Worm (Caenorhabditis elegans) whole organism, L3 larva: ENCODE measurements around the gene fbxa-22.
A peak's percentile ranks its signal among the peaks of the same experiment; 100 is the strongest.

ENCODE experiments used
- R02D3.7 ChIP-seq: fragments of 150-350 bp; optimal IDR thresholded peaks from 2 replicates; lab custom pipeline; 2014; ENCODE audit warnings: missing biosample characterization, missing genetic modification characterization
- ceh-16 ChIP-seq: sonication (generic microtip); optimal IDR thresholded peaks from 2 replicates; lab custom pipeline; 2017; ENCODE audit warnings: missing biosample characterization, missing genetic modification characterization
- ceh-28 ChIP-seq: fragments of 150-350 bp; optimal IDR thresholded peaks from 2 replicates; lab custom pipeline; 2014; ENCODE audit warnings: missing biosample characterization, missing genetic modification reagents, missing genetic modification characterization
- ceh-82 ChIP-seq: fragments of 150-350 bp; optimal IDR thresholded peaks from 2 replicates; lab custom pipeline; 2014; ENCODE audit warnings: missing biosample characterization, missing genetic modification characterization
- elt-2 ChIP-seq: sonication (generic microtip); optimal IDR thresholded peaks from 2 replicates; lab custom pipeline; 2016; ENCODE audit warnings: missing genetic modification reagents, mild to moderate bottlenecking, missing genetic modification characterization, missing compliant biosample characterization
- elt-3 ChIP-seq, 3 experiments: fragments of 150-350 bp in 1 of 3; sonication (generic microtip) in 2 of 3; optimal IDR thresholded peaks; 2 replicates in 2 of 3; 4 replicates in 1 of 3; lab custom pipeline; 2014 to 2017; ENCODE audit warnings: missing biosample characterization in 3 of 3, missing genetic modification characterization in 3 of 3
- eor-1 ChIP-seq, 2 experiments: fragments of 150-350 bp; optimal IDR thresholded peaks; 2 replicates each; lab custom pipeline; 2014 to 2018; ENCODE audit warnings: missing biosample characterization in 2 of 2, missing genetic modification characterization in 2 of 2
- fkh-10 ChIP-seq: sonication (generic microtip); optimal IDR thresholded peaks from 2 replicates; lab custom pipeline; 2017; ENCODE audit warnings: missing biosample characterization, missing genetic modification reagents, missing genetic modification characterization
- hmg-11 ChIP-seq: sonication (generic microtip); optimal IDR thresholded peaks from 2 replicates; lab custom pipeline; 2016; ENCODE audit warnings: missing genetic modification characterization, missing compliant biosample characterization
- mdl-1 ChIP-seq: fragments of 150-350 bp; optimal IDR thresholded peaks from 2 replicates; lab custom pipeline; 2014; ENCODE audit warnings: missing biosample characterization, missing genetic modification characterization
- mml-1 ChIP-seq: fragments of 150-350 bp; sonication (generic microtip); optimal IDR thresholded peaks from 3 replicates; lab custom pipeline; 2014; ENCODE audit warnings: missing biosample characterization, missing genetic modification characterization
- nfya-1 ChIP-seq: sonication (generic microtip); optimal IDR thresholded peaks from 2 replicates; lab custom pipeline; 2017; ENCODE audit warnings: missing genetic modification characterization, mild to moderate bottlenecking, missing compliant biosample characterization, antibody characterized with exemption, moderate library complexity; ENCODE audit not compliant: insufficient read depth
- nhr-11 ChIP-seq: fragments of 150-350 bp; optimal IDR thresholded peaks from 2 replicates; lab custom pipeline; 2014; ENCODE audit warnings: missing biosample characterization, missing genetic modification characterization
- nhr-12 ChIP-seq: fragments of 150-350 bp; optimal IDR thresholded peaks from 2 replicates; lab custom pipeline; 2014; ENCODE audit warnings: missing biosample characterization, missing genetic modification characterization
- nhr-23 ChIP-seq: fragments of 150-350 bp; optimal IDR thresholded peaks from 2 replicates; lab custom pipeline; 2014; ENCODE audit warnings: missing biosample characterization, missing genetic modification reagents, missing genetic modification characterization
- nhr-237 ChIP-seq: fragments of 150-350 bp; optimal IDR thresholded peaks from 2 replicates; lab custom pipeline; 2014; ENCODE audit warnings: missing biosample characterization, missing genetic modification characterization
- nhr-25 ChIP-seq: sonication (generic microtip); optimal IDR thresholded peaks from 2 replicates; lab custom pipeline; 2017; ENCODE audit warnings: missing biosample characterization, missing genetic modification characterization
- nhr-28 ChIP-seq: fragments of 150-350 bp; optimal IDR thresholded peaks from 2 replicates; lab custom pipeline; 2014; ENCODE audit warnings: missing biosample characterization, missing genetic modification characterization
- nhr-67 ChIP-seq: fragments of 150-350 bp; optimal IDR thresholded peaks from 2 replicates; lab custom pipeline; 2014; ENCODE audit warnings: missing biosample characterization, missing genetic modification characterization
- nhr-77 ChIP-seq: fragments of 150-350 bp; optimal IDR thresholded peaks from 2 replicates; lab custom pipeline; 2014; ENCODE audit warnings: missing biosample characterization, missing genetic modification characterization
- pha-4 ChIP-seq: fragments of 150-350 bp; optimal IDR thresholded peaks from 2 replicates; lab custom pipeline; 2014; ENCODE audit warnings: missing biosample characterization, missing genetic modification reagents, missing genetic modification characterization
- pqm-1 ChIP-seq: fragments of 150-350 bp; optimal IDR thresholded peaks from 2 replicates; lab custom pipeline; 2017; ENCODE audit warnings: missing biosample characterization, missing genetic modification characterization, inconsistent platforms
- sea-2 ChIP-seq: fragments of 150-350 bp; sonication (generic microtip); optimal IDR thresholded peaks from 4 replicates; lab custom pipeline; 2014; ENCODE audit warnings: missing biosample characterization, missing genetic modification reagents, missing genetic modification characterization
- snpc-4 ChIP-seq: fragments of 150-350 bp; optimal IDR thresholded peaks from 2 replicates; lab custom pipeline; 2014; ENCODE audit warnings: missing biosample characterization, missing genetic modification characterization
- tbx-2 ChIP-seq: sonication (generic microtip); optimal IDR thresholded peaks from 2 replicates; lab custom pipeline; 2016; ENCODE audit warnings: mild to moderate bottlenecking, missing genetic modification characterization, missing compliant biosample characterization
- unc-39 ChIP-seq: sonication (generic microtip); optimal IDR thresholded peaks from 4 replicates; lab custom pipeline; 2017; ENCODE audit warnings: missing biosample characterization, missing genetic modification characterization
- unc-62 ChIP-seq: fragments of 150-350 bp; sonication (generic microtip); optimal IDR thresholded peaks from 4 replicates; lab custom pipeline; 2014; ENCODE audit warnings: missing biosample characterization, missing genetic modification reagents, missing genetic modification characterization
- zag-1 ChIP-seq: fragments of 150-350 bp; optimal IDR thresholded peaks from 2 replicates; lab custom pipeline; 2014; ENCODE audit warnings: missing biosample characterization, missing genetic modification characterization
- ztf-11 ChIP-seq: fragments of 150-350 bp; optimal IDR thresholded peaks from 2 replicates; lab custom pipeline; 2014; ENCODE audit warnings: missing biosample characterization, missing genetic modification characterization
- ztf-4 ChIP-seq: fragments of 150-350 bp; optimal IDR thresholded peaks from 2 replicates; lab custom pipeline; 2014; ENCODE audit warnings: missing biosample characterization, missing genetic modification characterization

The fbxa-22 gene

DNA sequence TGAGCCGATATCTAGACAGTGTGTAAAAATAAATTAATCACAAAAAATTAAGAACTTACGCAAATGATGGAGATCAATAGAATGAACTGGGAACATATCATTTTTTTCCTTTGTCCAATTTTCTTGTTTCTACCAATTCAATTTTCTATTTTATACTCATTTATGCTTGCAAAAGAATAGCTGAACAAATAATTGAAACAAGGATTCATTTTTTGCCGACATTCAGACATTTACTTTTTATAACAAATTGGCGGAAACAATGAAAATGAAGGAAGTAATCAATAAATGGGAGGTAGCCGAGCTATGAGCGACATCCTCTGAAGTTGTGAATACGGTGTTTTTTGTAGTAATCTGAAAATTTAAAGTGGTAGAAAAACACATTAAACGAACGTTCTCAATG, 21.8 kb upstream of the fbxa-22 start, which contains the start of gene idpp-13:
idpp-13 (minus strand) TSS at position 101 of the 400 bp plus-strand sequence.
- TF ChIP-seq ztf-4 (tag; lab: Kevin White, UChicago), result no peak
- no peak for TF ChIP-seq zag-1 (tag; lab: Kevin White, UChicago)
- no peak for TF ChIP-seq nhr-23
- TF ChIP-seq nhr-77 (tag; lab: Kevin White, UChicago), result no peak
- no peak for TF ChIP-seq tbx-2 (tag; lab: Kevin White, UChicago)
- TF ChIP-seq pqm-1, result no peak
- TF ChIP-seq elt-3 (tag; optimal IDR thresholded peaks at IDR 0.05; lab: Kevin White, UChicago), result no peak
- TF ChIP-seq nhr-11, result no peak
- no peak for TF ChIP-seq nhr-12
- TF ChIP-seq mdl-1 (tag; lab: Kevin White, UChicago), result no peak
- no peak for TF ChIP-seq unc-62
- TF ChIP-seq ceh-16, result no peak
- TF ChIP-seq snpc-4 (tag; lab: Kevin White, UChicago), result no peak
- TF ChIP-seq mml-1, result no peak
- no peak for TF ChIP-seq nhr-25 (tag; lab: Kevin White, UChicago)
- TF ChIP-seq ceh-28 (tag; lab: Kevin White, UChicago), result no peak
- no peak for TF ChIP-seq pha-4
- TF ChIP-seq, all 47 proteins: peak for 0

DNA sequence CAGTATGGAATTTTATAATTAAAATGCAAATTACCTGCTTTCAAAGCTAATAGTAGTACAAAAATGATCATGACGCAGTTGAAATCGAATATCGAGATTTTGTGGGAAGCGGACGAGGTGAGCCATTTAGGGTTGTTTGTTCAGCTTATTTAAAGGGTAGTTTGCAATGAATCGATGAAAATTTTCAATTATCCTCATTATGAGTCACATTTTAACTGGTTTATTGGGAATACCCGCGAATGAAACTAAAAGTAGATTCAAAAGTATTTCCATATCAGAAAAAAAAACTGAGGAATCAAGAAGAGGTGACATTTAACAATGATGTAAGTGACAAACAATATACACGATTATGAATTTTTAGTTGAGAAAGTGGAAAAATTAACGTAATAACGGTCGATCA, 19.3 kb upstream of the fbxa-22 start, which contains the start of gene F23H11.7:
F23H11.7 (minus strand) TSS at position 101 of the 400 bp plus-strand sequence.
- TF ChIP-seq nfya-1 (tag; lab: Kevin White, UChicago) (no peak), nhr-237 (no peak)

DNA sequence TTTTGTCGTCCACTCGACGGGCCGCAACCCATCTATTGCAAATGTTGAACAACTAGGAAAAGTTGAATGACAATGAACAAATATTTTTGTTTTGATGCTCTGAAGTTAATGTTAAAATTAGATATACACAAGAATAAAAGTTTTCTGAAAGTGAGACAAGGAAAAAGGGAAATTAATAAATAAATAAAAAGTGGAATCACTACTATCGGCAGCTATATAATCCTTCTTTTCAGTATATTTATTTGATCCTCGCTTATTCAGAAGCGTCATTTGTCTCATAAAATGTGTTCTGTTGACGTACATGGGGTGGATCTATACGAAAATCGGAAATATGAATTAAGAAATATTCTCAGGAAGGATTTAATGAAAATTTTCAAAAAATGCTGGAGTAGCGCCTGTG, 12.5 kb upstream of the fbxa-22 start, which contains the start of gene pef-1:
pef-1 (minus strand) TSS at position 101 of the 400 bp plus-strand sequence.
- TF ChIP-seq ceh-28 (tag; lab: Kevin White, UChicago) (no peak), nhr-67 (tag; lab: Kevin White, UChicago) (no peak), eor-1 (tag; optimal IDR thresholded peaks at IDR 0.05; lab: Kevin White, UChicago) (no peak), sea-2 (GFP tag; lab: Kevin White, UChicago) (no peak), fkh-10 (no peak), ceh-82 (tag; lab: Kevin White, UChicago) (no peak), nhr-11 (no peak), mml-1 (no peak)

DNA sequence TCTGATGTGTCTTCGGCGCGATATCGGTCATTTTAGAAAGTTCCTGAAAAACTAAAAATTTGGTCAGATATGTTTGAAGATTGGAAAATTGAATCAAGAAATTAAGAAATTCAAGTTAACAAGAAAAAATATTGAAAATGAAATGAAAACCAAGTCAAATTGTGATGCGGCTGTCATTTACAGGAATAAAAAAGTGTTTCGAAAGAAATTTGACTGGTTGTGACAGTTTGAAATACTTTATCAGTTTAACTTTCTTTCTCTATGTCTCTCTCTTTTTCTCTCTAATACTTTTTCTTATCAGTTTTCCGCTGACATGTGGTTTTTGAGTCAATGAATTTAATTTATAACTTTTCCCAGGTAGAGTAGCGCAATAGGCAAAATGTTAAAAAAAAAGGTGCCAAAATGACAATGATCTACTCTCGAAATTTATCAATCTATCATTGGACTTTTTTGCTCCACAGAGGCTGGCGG, 2.6 kb upstream of the fbxa-22 start, which contains the start of gene fbxa-55:
fbxa-55 (minus strand) TSS at position 51 of the 471 bp plus-strand sequence.
- TF ChIP-seq nfya-1 (tag; lab: Kevin White, UChicago), result no peak
- no peak for TF ChIP-seq eor-1 (tag; optimal IDR thresholded peaks at IDR 0.05; lab: Kevin White, UChicago)
- TF ChIP-seq elt-2, result peak; percentile 84
- TF ChIP-seq pqm-1, result peak; percentile 35

DNA sequence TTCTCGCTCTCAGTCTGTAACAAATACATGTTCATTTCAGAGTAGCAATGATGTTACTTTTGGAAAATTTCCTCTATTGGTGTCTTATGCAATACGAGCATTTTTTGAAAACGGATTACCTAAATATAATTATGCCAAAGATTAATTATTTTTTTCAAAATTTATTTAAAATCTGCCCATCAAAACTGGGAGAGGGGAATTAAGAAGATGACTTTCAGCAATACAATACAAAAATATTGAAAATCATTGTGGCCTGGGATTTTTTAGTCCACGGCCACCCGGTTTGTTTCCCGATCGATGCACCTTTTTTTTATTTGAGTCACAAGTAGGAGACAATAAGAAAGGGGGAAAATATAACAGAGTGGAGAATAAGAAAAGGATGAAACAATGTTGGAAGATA, 708 bp upstream of the fbxa-22 start, which contains the start of gene fbxa-56:
fbxa-56 (minus strand) TSS at position 101 of the 400 bp plus-strand sequence.
- TF ChIP-seq ztf-11 (tag; lab: Kevin White, UChicago), result no peak
- no peak for TF ChIP-seq nhr-11
- TF ChIP-seq nhr-28 (tag; lab: Kevin White, UChicago), result no peak
- no peak for TF ChIP-seq fkh-10
- TF ChIP-seq ceh-28 (tag; lab: Kevin White, UChicago), result no peak

DNA sequence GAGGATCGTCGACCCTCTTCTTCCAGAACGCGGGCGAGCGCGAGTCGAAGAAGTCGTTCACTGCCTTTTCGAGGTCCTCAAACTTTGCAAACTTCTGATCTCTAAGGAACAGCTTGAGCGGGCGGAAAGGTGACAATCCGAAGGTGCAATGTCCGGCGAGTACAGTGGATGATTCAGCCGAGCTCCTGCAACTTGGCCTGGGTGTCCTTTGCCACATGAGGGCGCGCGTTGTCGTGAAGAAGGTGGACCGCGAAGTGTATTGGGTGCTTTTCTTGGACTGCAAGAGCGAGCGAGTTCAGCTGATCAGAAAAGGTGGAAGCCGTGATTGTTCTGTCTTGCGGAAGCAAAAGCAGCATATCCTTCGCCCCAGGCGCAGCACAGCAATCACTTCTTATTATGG, 3.3 kb downstream of the fbxa-22 start:
- TF ChIP-seq nhr-11 (no peak), nfya-1 (tag; lab: Kevin White, UChicago) (no peak), snpc-4 (tag; lab: Kevin White, UChicago) (no peak)

DNA sequence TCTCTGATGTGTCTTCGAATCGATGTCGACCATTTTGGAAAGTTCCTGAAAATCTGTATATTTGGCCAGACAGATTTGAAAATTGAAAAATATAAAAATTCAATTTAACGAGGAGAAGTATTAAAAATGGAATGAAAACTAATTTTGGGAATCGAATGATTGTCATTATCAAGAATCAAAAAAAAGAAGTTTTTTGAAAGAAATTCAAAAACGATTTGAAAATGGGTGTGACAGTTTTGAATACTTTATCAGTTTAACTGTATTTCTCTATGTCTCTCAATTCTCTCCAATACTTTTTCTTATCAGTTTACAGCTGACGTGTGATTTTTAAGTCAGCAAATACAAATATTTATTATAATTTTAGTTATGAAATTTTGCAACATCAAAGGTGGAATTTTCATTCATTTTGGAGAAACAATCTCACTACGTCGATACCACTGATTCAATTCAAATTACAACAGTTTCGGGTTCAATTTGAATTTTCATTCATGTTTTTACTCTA, 4.8 kb downstream of the fbxa-22 start, which contains the start of gene fbxa-59:
fbxa-59 (minus strand) TSS at position 51 of the 502 bp plus-strand sequence.
- TF ChIP-seq nhr-67 (tag; lab: Kevin White, UChicago) (no peak), ztf-4 (tag; lab: Kevin White, UChicago) (no peak), elt-2 (peak; percentile 86), nhr-28 (tag; lab: Kevin White, UChicago) (no peak), hmg-11 (tag; lab: Kevin White, UChicago) (no peak), pha-4 (peak; percentile 72), unc-39 (tag; lab: Kevin White, UChicago) (no peak), R02D3.7 (no peak), pqm-1 (peak; percentile 44), ztf-11 (tag; lab: Kevin White, UChicago) (no peak)
- TF ChIP-seq, all 47 proteins: peak for 3
